Worm (Caenorhabditis elegans) whole organism, midembryonic: ENCODE data around the gene K06A9.1.

ENCODE experiments used
- T22C8.4 ChIP-seq: fragments of 200-800 bp; sonication (Bioruptor generic); IDR thresholded peaks from 2 replicates; pipeline ENCODE4 v1.3.6; 2022; ENCODE audit warnings: missing genetic modification characterization, missing compliant biosample characterization
- cog-1 ChIP-seq: sonication (generic microtip); optimal IDR thresholded peaks from 2 replicates; lab custom pipeline; 2016; ENCODE audit warnings: missing genetic modification characterization, missing compliant biosample characterization
- flt-1 ChIP-seq: fragments of 200-800 bp; sonication (Bioruptor generic); IDR thresholded peaks from 2 replicates; pipeline ENCODE4 v1.3.6; 2022; ENCODE audit warnings: missing genetic modification characterization, missing compliant biosample characterization
- klf-2 ChIP-seq: fragments of 200-800 bp; sonication (Bioruptor generic); conservative IDR thresholded peaks from 2 replicates; pipeline ENCODE4 v1.3.6; 2022; ENCODE audit warnings: missing genetic modification reagents, missing genetic modification characterization, missing compliant biosample characterization
- med-1 ChIP-seq: sonication (generic microtip); optimal IDR thresholded peaks from 2 replicates; lab custom pipeline; 2017; ENCODE audit warnings: missing genetic modification characterization, mild to moderate bottlenecking, missing compliant biosample characterization, antibody characterized with exemption, missing genetic modification reagents; ENCODE audit not compliant: insufficient read depth
- ref-1 ChIP-seq: fragments of 200-800 bp; sonication (Bioruptor generic); conservative IDR thresholded peaks from 2 replicates; pipeline ENCODE4 v1.3.6; 2022; ENCODE audit warnings: missing genetic modification reagents, missing genetic modification characterization, missing compliant biosample characterization
- tab-1 ChIP-seq: fragments of 200-800 bp; sonication (Bioruptor generic); IDR thresholded peaks from 2 replicates; pipeline ENCODE4 v1.3.6; 2022; ENCODE audit warnings: missing genetic modification characterization, missing compliant biosample characterization
- ztf-23 ChIP-seq: fragments of 200-800 bp; sonication (Bioruptor generic); IDR thresholded peaks from 2 replicates; pipeline ENCODE4 v1.3.6; 2022; ENCODE audit warnings: missing genetic modification reagents, missing genetic modification characterization, missing compliant biosample characterization
- ztf-29 ChIP-seq: fragments of 200-800 bp; sonication (Bioruptor generic); IDR thresholded peaks from 2 replicates; pipeline ENCODE4 v1.3.6; 2022; ENCODE audit warnings: missing genetic modification reagents, missing genetic modification characterization, missing compliant biosample characterization

K06A9.1 gene

ce11 chrX:1578682-1579081, 31.4 kb downstream of the K06A9.1 start:
- TF ChIP-seq med-1 (GFP tag; lab: Kevin White, UChicago) (no peak), klf-2 (GFP tag; lab: Robert Waterston, UW) (no peak), ztf-23 (GFP tag; lab: Robert Waterston, UW) (no peak), flt-1 (no peak), cog-1 (tag; lab: Kevin White, UChicago) (no peak), ztf-29 (GFP tag; lab: Robert Waterston, UW) (no peak), T22C8.4 (GFP tag; lab: Robert Waterston, UW) (no peak), tab-1 (no peak), ref-1 (GFP tag; lab: Robert Waterston, UW) (no peak)

ce11 chrX:1583980-1584379, 36.7 kb downstream of the K06A9.1 start:
- TF ChIP-seq ztf-23 (GFP tag; lab: Robert Waterston, UW) = no peak
- no peak for TF ChIP-seq med-1 (GFP tag; lab: Kevin White, UChicago)
- TF ChIP-seq flt-1 = no peak
- no peak for TF ChIP-seq ztf-29 (GFP tag; lab: Robert Waterston, UW)
- no peak for TF ChIP-seq tab-1

- no peak for TF ChIP-seq ztf-23 (GFP tag; lab: Robert Waterston, UW)
- TF ChIP-seq ref-1 (GFP tag; lab: Robert Waterston, UW) = no peak
- no peak for TF ChIP-seq T22C8.4 (GFP tag; lab: Robert Waterston, UW)
- TF ChIP-seq ztf-29 (GFP tag; lab: Robert Waterston, UW) = no peak
- no peak for TF ChIP-seq tab-1
- TF ChIP-seq flt-1 = no peak
- TF ChIP-seq cog-1 (tag; lab: Kevin White, UChicago) = no peak
- TF ChIP-seq med-1 (GFP tag; lab: Kevin White, UChicago) = no peak
- TF ChIP-seq klf-2 (GFP tag; lab: Robert Waterston, UW) = no peak
Observed at ce11 chrX:1587082-1587481, 39.8 kb downstream of the K06A9.1 start.

ce11 chrX:1589114-1589902, 42.0 kb downstream of the K06A9.1 start:
- TF ChIP-seq klf-2 (GFP tag; lab: Robert Waterston, UW) (no peak), med-1 (GFP tag; lab: Kevin White, UChicago) (no peak), ztf-29 (GFP tag; lab: Robert Waterston, UW) (no peak), ztf-23 (GFP tag; lab: Robert Waterston, UW) (no peak), tab-1 (no peak), flt-1 (no peak), T22C8.4 (GFP tag; lab: Robert Waterston, UW) (no peak), ref-1 (GFP tag; lab: Robert Waterston, UW) (no peak), cog-1 (tag; lab: Kevin White, UChicago) (no peak)

ce11 chrX:1589962-1590361, 42.7 kb downstream of the K06A9.1 start:
- TF ChIP-seq ztf-23 (GFP tag; lab: Robert Waterston, UW) = no peak
- no peak for TF ChIP-seq cog-1 (tag; lab: Kevin White, UChicago)
- no peak for TF ChIP-seq klf-2 (GFP tag; lab: Robert Waterston, UW)
- no peak for TF ChIP-seq flt-1
- TF ChIP-seq T22C8.4 (GFP tag; lab: Robert Waterston, UW) = no peak
- TF ChIP-seq tab-1 = no peak
- no peak for TF ChIP-seq ztf-29 (GFP tag; lab: Robert Waterston, UW)
- no peak for TF ChIP-seq ref-1 (GFP tag; lab: Robert Waterston, UW)
- no peak for TF ChIP-seq med-1 (GFP tag; lab: Kevin White, UChicago)

ce11 chrX:1598061-1598690, 50.9 kb downstream of the K06A9.1 start:
- TF ChIP-seq ref-1 (GFP tag; lab: Robert Waterston, UW) = no peak
- no peak for TF ChIP-seq klf-2 (GFP tag; lab: Robert Waterston, UW)

ce11 chrX:1599294-1599693, 52.0 kb downstream of the K06A9.1 start:
- TF ChIP-seq med-1 (GFP tag; lab: Kevin White, UChicago) (no peak), flt-1 (no peak), T22C8.4 (GFP tag; lab: Robert Waterston, UW) (no peak), tab-1 (no peak), ref-1 (GFP tag; lab: Robert Waterston, UW) (no peak), ztf-23 (GFP tag; lab: Robert Waterston, UW) (no peak), klf-2 (GFP tag; lab: Robert Waterston, UW) (no peak)

ce11 chrX:1601563-1601962, 54.3 kb downstream of the K06A9.1 start:
- no peak for TF ChIP-seq ref-1 (GFP tag; lab: Robert Waterston, UW)
- TF ChIP-seq klf-2 (GFP tag; lab: Robert Waterston, UW) = no peak
- no peak for TF ChIP-seq ztf-23 (GFP tag; lab: Robert Waterston, UW)
- no peak for TF ChIP-seq cog-1 (tag; lab: Kevin White, UChicago)
- no peak for TF ChIP-seq tab-1
- TF ChIP-seq med-1 (GFP tag; lab: Kevin White, UChicago) = no peak
- no peak for TF ChIP-seq ztf-29 (GFP tag; lab: Robert Waterston, UW)
- TF ChIP-seq flt-1 = no peak
- no peak for TF ChIP-seq T22C8.4 (GFP tag; lab: Robert Waterston, UW)

- TF ChIP-seq tab-1 = no peak
- no peak for TF ChIP-seq T22C8.4 (GFP tag; lab: Robert Waterston, UW)
- TF ChIP-seq med-1 (GFP tag; lab: Kevin White, UChicago) = no peak
- no peak for TF ChIP-seq ztf-23 (GFP tag; lab: Robert Waterston, UW)
- TF ChIP-seq ref-1 (GFP tag; lab: Robert Waterston, UW) = no peak
- no peak for TF ChIP-seq cog-1 (tag; lab: Kevin White, UChicago)
- no peak for TF ChIP-seq klf-2 (GFP tag; lab: Robert Waterston, UW)
- no peak for TF ChIP-seq ztf-29 (GFP tag; lab: Robert Waterston, UW)
Observed at ce11 chrX:1602548-1602947, 55.2 kb downstream of the K06A9.1 start.
